Worm (Caenorhabditis elegans): Measurements from ENCODE around the gene glb-20.

DNA sequence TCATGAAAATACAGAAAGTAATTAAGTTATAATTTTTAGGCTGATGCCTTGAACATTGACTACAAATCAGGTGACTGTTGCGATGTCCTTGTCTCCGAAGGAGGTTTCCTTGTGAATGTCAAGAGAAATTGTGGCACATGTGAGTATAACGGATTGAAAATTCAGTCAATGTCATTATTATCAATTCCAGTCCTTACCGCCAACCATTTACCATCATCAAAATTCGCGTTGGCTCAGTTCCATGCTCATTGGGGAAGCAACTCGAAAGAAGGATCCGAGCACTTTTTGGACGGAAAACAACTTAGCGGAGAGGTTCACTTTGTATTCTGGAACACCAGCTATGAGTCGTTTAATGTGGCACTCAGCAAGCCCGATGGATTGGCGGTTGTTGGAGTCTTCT is 12.6 kb downstream of the glb-20 start:
- TF ChIP-seq klf-2 (GFP tag; conservative IDR thresholded peaks at IDR 0.05) = no peak
- no peak for TF ChIP-seq ref-1 (GFP tag; conservative IDR thresholded peaks at IDR 0.05)
- TF ChIP-seq flt-1 (GFP tag; IDR thresholded peaks at IDR 0.05) = no peak
- TF ChIP-seq cog-1 (tag; optimal IDR thresholded peaks at IDR 0.05) = no peak
- TF ChIP-seq med-1 (GFP tag; optimal IDR thresholded peaks at IDR 0.05; ENCODE audit: insufficient read depth) = no peak
- no peak for TF ChIP-seq ztf-29 (GFP tag; IDR thresholded peaks at IDR 0.05)
- TF ChIP-seq tab-1 (GFP tag; IDR thresholded peaks at IDR 0.05) = no peak
- no peak for TF ChIP-seq ztf-23 (GFP tag; IDR thresholded peaks at IDR 0.05)

All from whole organism, midembryonic.